Fruit fly (Drosophila melanogaster): ENCODE results near the gene TfIIEbeta.

The TfIIEbeta gene

DNA sequence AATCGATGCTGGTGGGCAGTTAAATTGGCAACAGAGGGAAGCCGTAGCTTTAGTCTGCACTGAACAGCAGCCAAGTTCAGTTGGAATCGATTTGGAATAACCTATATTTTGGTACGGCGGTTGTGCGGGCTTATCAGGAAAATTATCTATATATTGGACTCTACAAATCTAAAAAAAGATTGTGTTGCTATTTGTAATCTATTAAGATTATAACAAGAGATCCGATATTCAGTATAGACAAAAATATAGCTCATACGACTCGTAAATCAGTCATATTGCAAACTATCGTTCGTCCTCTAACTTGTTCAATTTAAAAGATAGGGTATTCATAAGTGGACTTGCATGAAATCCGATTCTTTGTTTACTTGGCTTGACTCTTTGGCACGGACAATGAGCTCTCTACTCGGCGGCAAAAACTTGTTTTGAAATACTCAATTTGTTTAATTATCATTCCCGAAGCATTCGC is 1.8 kb downstream of the TfIIEbeta start, which contains the start of gene Hexo1 (continued):
- TF ChIP-seq CG32532 (GFP tag; IDR thresholded peaks at IDR 0.05) (peak; percentile 51; the same call in 1 of the 2 replicates), Jarid2 (GFP tag; optimal IDR thresholded peaks at IDR 0.05) (no peak), CG13894 (tag; optimal IDR thresholded peaks at IDR 0.05) (no peak), ken (GFP tag; IDR thresholded peaks at IDR 0.05) (no peak), CG10959 (GFP tag; IDR thresholded peaks at IDR 0.05) (no peak), lov (optimal IDR thresholded peaks at IDR 0.05) (no peak), lov (GFP tag; IDR thresholded peaks at IDR 0.05) (no peak), Sox102F (GFP tag; optimal IDR thresholded peaks at IDR 0.05) (peak; percentile 33), E2f1 (GFP tag; IDR thresholded peaks at IDR 0.05) (no peak), sim (GFP tag; IDR thresholded peaks at IDR 0.05) (no peak), CG10654 (GFP tag; optimal IDR thresholded peaks at IDR 0.05) (no peak), amos (GFP tag; IDR thresholded peaks at IDR 0.05; ENCODE audit: partially characterized antibody) (no peak), psq (GFP tag; optimal IDR thresholded peaks at IDR 0.05) (no peak), Sox100B (GFP tag; optimal IDR thresholded peaks at IDR 0.05) (no peak), CG9437 (GFP tag; optimal IDR thresholded peaks at IDR 0.05) (no peak), CG5245 (GFP tag; optimal IDR thresholded peaks at IDR 0.05) (no peak), Ssrp (tag; optimal IDR thresholded peaks at IDR 0.05) (no peak), inv (GFP tag; IDR thresholded peaks at IDR 0.05; ENCODE audit: partially characterized antibody) (no peak), gro (GFP tag; optimal IDR thresholded peaks at IDR 0.05) (no peak), D (optimal IDR thresholded peaks at IDR 0.05) (no peak), D (GFP tag; optimal IDR thresholded peaks at IDR 0.05) (no peak), CG3995 (GFP tag; optimal IDR thresholded peaks at IDR 0.05) (no peak), CG3281 (GFP tag; optimal IDR thresholded peaks at IDR 0.05) (peak; percentile 42), Gsc (GFP tag; IDR thresholded peaks at IDR 0.05) (no peak), Pdp1 (GFP tag; optimal IDR thresholded peaks at IDR 0.05) (peak in 1 of 2 experiments; percentile 23), Aef1 (GFP tag; IDR thresholded peaks at IDR 0.05) (no peak), CG12299 (tag; optimal IDR thresholded peaks at IDR 0.05) (no peak), Sin3A (optimal IDR thresholded peaks at IDR 0.05) (no peak), CG14050 (GFP tag; IDR thresholded peaks at IDR 0.05) (no peak), E2f2 (GFP tag; IDR thresholded peaks at IDR 0.05) (no peak), C15 (GFP tag; IDR thresholded peaks at IDR 0.05) (no peak), CG34376 (GFP tag; optimal IDR thresholded peaks at IDR 0.05) (peak; percentile 79), toy (GFP tag; IDR thresholded peaks at IDR 0.05) (no peak), pros (GFP tag; optimal IDR thresholded peaks at IDR 0.05) (no peak), CG15696 (tag; optimal IDR thresholded peaks at IDR 0.05) (no peak), CG10366 (GFP tag; IDR thresholded peaks at IDR 0.05) (0 out of 2 replicates have a peak, but pooled peaks have one; percentile 10), CG13123 (GFP tag; optimal IDR thresholded peaks at IDR 0.05) (no peak), CG2875 (GFP tag; optimal IDR thresholded peaks at IDR 0.05) (no peak), Xbp1 (GFP tag; optimal IDR thresholded peaks at IDR 0.05) (peak; percentile 1), wdn (GFP tag; IDR thresholded peaks at IDR 0.05) (0 out of 2 replicates have a peak, but pooled peaks have one; percentile 33), pfk (GFP tag; optimal IDR thresholded peaks at IDR 0.05) (no peak), sima (GFP tag; optimal IDR thresholded peaks at IDR 0.05) (no peak), Dfd (GFP tag; optimal IDR thresholded peaks at IDR 0.05) (no peak), PHDP (tag; optimal IDR thresholded peaks at IDR 0.05) (peak; percentile 48), gt (GFP tag; IDR thresholded peaks at IDR 0.05) (no peak), aop (GFP tag; IDR thresholded peaks at IDR 0.05) (no peak), ci (GFP tag; IDR thresholded peaks at IDR 0.05) (peak; percentile 56; the same call in 1 of the 3 replicates), HHEX (GFP tag; optimal IDR thresholded peaks at IDR 0.05) (no peak), CG18476 (GFP tag; optimal IDR thresholded peaks at IDR 0.05) (no peak), CG18599 (GFP tag; optimal IDR thresholded peaks at IDR 0.05) (no peak), Side (GFP tag; optimal IDR thresholded peaks at IDR 0.05) (no peak), z (GFP tag; IDR thresholded peaks at IDR 0.05) (no peak), gsb-n (tag; optimal IDR thresholded peaks at IDR 0.05) (no peak)
